Fruit fly (Drosophila melanogaster): Measurements from ENCODE around the gene WDR79.

Gene WDR79

dm6 chr2L:6110781-6111180 is 16.8 kb downstream of the WDR79 start:
- TF ChIP-seq CG14655 (GFP tag; optimal IDR thresholded peaks at IDR 0.05) (no peak), Ets98B (GFP tag; IDR thresholded peaks at IDR 0.05) (no peak), CG9948 (tag; optimal IDR thresholded peaks at IDR 0.05) (no peak), CG8301 (tag; optimal IDR thresholded peaks at IDR 0.05) (no peak), fd96Ca (GFP tag; IDR thresholded peaks at IDR 0.05) (no peak), Pif1A (GFP tag; optimal IDR thresholded peaks at IDR 0.05) (no peak), CG32121 (GFP tag; IDR thresholded peaks at IDR 0.05) (no peak), gl (tag; optimal IDR thresholded peaks at IDR 0.05) (no peak), D1 (tag; optimal IDR thresholded peaks at IDR 0.05) (no peak), CG8159 (tag; optimal IDR thresholded peaks at IDR 0.05) (no peak), Snoo (tag; optimal IDR thresholded peaks at IDR 0.05) (no peak), CG4496 (GFP tag; IDR thresholded peaks at IDR 0.05) (no peak), Pif1B (GFP tag; optimal IDR thresholded peaks at IDR 0.05) (no peak)

- TF ChIP-seq Snoo (tag; optimal IDR thresholded peaks at IDR 0.05): no peak
- no peak for TF ChIP-seq CG34367 (tag; optimal IDR thresholded peaks at IDR 0.05)
Observed at dm6 chr2L:6109313-6109847, 18.2 kb downstream of the WDR79 start.

- TF ChIP-seq gl (tag; optimal IDR thresholded peaks at IDR 0.05) (no peak), Snoo (tag; optimal IDR thresholded peaks at IDR 0.05) (no peak), CG32121 (GFP tag; IDR thresholded peaks at IDR 0.05) (no peak), CG15710 (tag; optimal IDR thresholded peaks at IDR 0.05) (peak; percentile 13), CG8159 (tag; optimal IDR thresholded peaks at IDR 0.05) (no peak), Ets98B (GFP tag; IDR thresholded peaks at IDR 0.05) (peak; percentile 51; the same call in 1 of the 2 replicates), CG9948 (tag; optimal IDR thresholded peaks at IDR 0.05) (no peak), CG17806 (tag; optimal IDR thresholded peaks at IDR 0.05) (no peak), CG10348 (GFP tag; IDR thresholded peaks at IDR 0.05) (no peak), Pif1A (GFP tag; optimal IDR thresholded peaks at IDR 0.05) (peak; percentile 27), fd96Ca (GFP tag; IDR thresholded peaks at IDR 0.05) (no peak), CG4496 (GFP tag; IDR thresholded peaks at IDR 0.05) (peak; percentile 57; the same call in 2 of the 3 replicates), Pif1B (GFP tag; optimal IDR thresholded peaks at IDR 0.05) (peak; percentile 11), D1 (tag; optimal IDR thresholded peaks at IDR 0.05) (no peak), CG13204 (GFP tag; optimal IDR thresholded peaks at IDR 0.05) (peak; percentile 13), EcR (GFP tag; optimal IDR thresholded peaks at IDR 0.05) (peak; percentile 87), CG8301 (tag; optimal IDR thresholded peaks at IDR 0.05) (peak; percentile 35), CG34367 (tag; optimal IDR thresholded peaks at IDR 0.05) (peak; percentile 18), CG12605 (GFP tag; IDR thresholded peaks at IDR 0.05) (peak; percentile 58; the same call in 1 of the 2 replicates)
Observed at dm6 chr2L:6100202-6100689, 27.3 kb downstream of the WDR79 start, which contains the start of gene stai. stai (plus strand) TSS chr2L:6100377.

dm6 chr2L:6099270-6099644 is 28.3 kb downstream of the WDR79 start:
- TF ChIP-seq CG4496 (GFP tag; IDR thresholded peaks at IDR 0.05) (no peak), CG17806 (tag; optimal IDR thresholded peaks at IDR 0.05) (no peak), EcR (GFP tag; optimal IDR thresholded peaks at IDR 0.05) (no peak), CG34367 (tag; optimal IDR thresholded peaks at IDR 0.05) (no peak), fd96Ca (GFP tag; IDR thresholded peaks at IDR 0.05) (no peak), CG13204 (GFP tag; optimal IDR thresholded peaks at IDR 0.05) (no peak)

- TF ChIP-seq EcR (GFP tag; optimal IDR thresholded peaks at IDR 0.05) (no peak), CG34367 (tag; optimal IDR thresholded peaks at IDR 0.05) (no peak), CG4496 (GFP tag; IDR thresholded peaks at IDR 0.05) (no peak), Ets98B (GFP tag; IDR thresholded peaks at IDR 0.05) (no peak), CG17806 (tag; optimal IDR thresholded peaks at IDR 0.05) (no peak), CG8301 (tag; optimal IDR thresholded peaks at IDR 0.05) (no peak)
Observed at dm6 chr2L:6098479-6099269, 28.9 kb downstream of the WDR79 start, which contains the start of gene CG9175. CG9175 (minus strand) TSS chr2L:6098966.

dm6 chr2L:6092300-6092699 is 35.3 kb downstream of the WDR79 start:
- TF ChIP-seq fd96Ca (GFP tag; IDR thresholded peaks at IDR 0.05) (no peak), CG4496 (GFP tag; IDR thresholded peaks at IDR 0.05) (no peak), gl (tag; optimal IDR thresholded peaks at IDR 0.05) (no peak), rn (GFP tag; IDR thresholded peaks at IDR 0.05) (no peak), Ets98B (GFP tag; IDR thresholded peaks at IDR 0.05) (no peak), CG14655 (GFP tag; optimal IDR thresholded peaks at IDR 0.05) (no peak), Snoo (tag; optimal IDR thresholded peaks at IDR 0.05) (no peak), CG10348 (GFP tag; IDR thresholded peaks at IDR 0.05) (no peak), D1 (tag; optimal IDR thresholded peaks at IDR 0.05) (no peak), EcR (GFP tag; optimal IDR thresholded peaks at IDR 0.05) (no peak)
